Worm (Caenorhabditis elegans): Measurements from ENCODE around the gene ZK1248.5.

DNA sequence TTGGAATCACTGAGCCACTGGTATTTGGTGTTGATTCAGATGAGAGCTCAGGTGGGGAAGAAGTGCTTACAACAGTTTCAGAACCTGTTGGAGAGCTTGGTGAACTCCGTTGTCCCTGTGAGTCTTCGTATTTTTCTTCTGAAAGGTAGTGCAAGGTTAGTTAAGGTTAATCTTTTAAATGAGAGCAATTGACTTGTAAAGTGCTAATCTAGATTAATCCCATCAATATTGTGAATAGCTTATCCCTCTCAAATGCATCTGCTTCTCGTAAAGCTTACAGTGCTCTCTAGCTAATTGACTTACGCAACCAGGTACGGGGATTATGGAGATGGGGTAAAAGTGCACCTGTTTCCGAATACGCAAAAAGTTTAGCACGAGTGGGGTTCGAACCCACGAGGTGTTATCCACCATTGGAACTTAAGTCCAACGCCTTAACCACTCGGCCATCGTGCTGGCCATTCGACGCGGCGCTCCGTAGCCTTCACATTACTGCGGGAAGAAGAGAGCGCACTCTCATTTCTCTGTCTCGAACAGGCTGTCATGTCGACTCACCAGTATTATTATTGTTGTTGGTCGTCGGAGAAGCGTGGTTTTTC, 37.7 kb upstream of the ZK1248.5 start:
- TF ChIP-seq elt-3 (tag; optimal IDR thresholded peaks at IDR 0.05) (no peak), unc-62 (GFP tag; optimal IDR thresholded peaks at IDR 0.05) (no peak), nhr-11 (tag; optimal IDR thresholded peaks at IDR 0.05) (no peak), blmp-1 (tag; optimal IDR thresholded peaks at IDR 0.05; ENCODE audit: insufficient read depth) (no peak), zag-1 (tag; optimal IDR thresholded peaks at IDR 0.05) (no peak), nhr-237 (tag; optimal IDR thresholded peaks at IDR 0.05) (no peak), aly-2 (tag; optimal IDR thresholded peaks at IDR 0.05) (no peak), nhr-6 (tag; optimal IDR thresholded peaks at IDR 0.05) (no peak), nhr-21 (tag; optimal IDR thresholded peaks at IDR 0.05) (no peak)

Data from whole organism, L2 larva.